Fruit fly (Drosophila melanogaster): ENCODE data around the gene yem.

Gene yem

dm6 chr3R:29122817-29123611 is at the start of gene yem, which contains the start of gene Ctl2 (continued):
- TF ChIP-seq hkb (optimal IDR thresholded peaks at IDR 0.05) (peak; percentile 88), hkb (GFP tag; IDR thresholded peaks at IDR 0.05) (no peak), CG34376 (GFP tag; optimal IDR thresholded peaks at IDR 0.05) (peak; percentile 49), CG9437 (GFP tag; optimal IDR thresholded peaks at IDR 0.05) (peak; percentile 65), Opbp (GFP tag; IDR thresholded peaks at IDR 0.05; ENCODE audit: partially characterized antibody) (peak; percentile 35; the same call in 2 of the 3 replicates), CG3995 (GFP tag; optimal IDR thresholded peaks at IDR 0.05) (peak; percentile 95), CG9876 (GFP tag; optimal IDR thresholded peaks at IDR 0.05) (peak; percentile 67), ci (GFP tag; IDR thresholded peaks at IDR 0.05) (peak; percentile 68), Lpt (GFP tag; optimal IDR thresholded peaks at IDR 0.05) (no peak), hth (optimal IDR thresholded peaks at IDR 0.05) (no peak), CG4820 (GFP tag; optimal IDR thresholded peaks at IDR 0.05) (peak; percentile 64), PHDP (tag; optimal IDR thresholded peaks at IDR 0.05) (peak; percentile 56), CG14965 (GFP tag; optimal IDR thresholded peaks at IDR 0.05; ENCODE audit: borderline replicate concordance) (peak; percentile 42), her (GFP tag; optimal IDR thresholded peaks at IDR 0.05) (peak; percentile 45), pfk (GFP tag; optimal IDR thresholded peaks at IDR 0.05) (peak; percentile 40), NC2α (GFP tag; optimal IDR thresholded peaks at IDR 0.05) (peak; percentile 53), CG31365 (tag; optimal IDR thresholded peaks at IDR 0.05) (peak; percentile 13), dimm (GFP tag; IDR thresholded peaks at IDR 0.05) (no peak), Neu2 (GFP tag; optimal IDR thresholded peaks at IDR 0.05; ENCODE audit: borderline replicate concordance) (peak; percentile 45), zf30C (GFP tag; optimal IDR thresholded peaks at IDR 0.05) (no peak), Nf-YC (tag; optimal IDR thresholded peaks at IDR 0.05) (peak; percentile 58), Lim3 (GFP tag; IDR thresholded peaks at IDR 0.05) (no peak), Fer2 (tag; optimal IDR thresholded peaks at IDR 0.05) (no peak), CG3163 (GFP tag; optimal IDR thresholded peaks at IDR 0.05) (peak; percentile 72), CG17612 (GFP tag; IDR thresholded peaks at IDR 0.05) (peak; percentile 32; the same call in 1 of the 2 replicates), Mrtf (GFP tag; IDR thresholded peaks at IDR 0.05) (peak; percentile 59), CG30403 (GFP tag; optimal IDR thresholded peaks at IDR 0.05) (peak; percentile 92), H15 (GFP tag; IDR thresholded peaks at IDR 0.05) (peak; percentile 56; the same call in 2 of the 3 replicates), Ptx1 (GFP tag; IDR thresholded peaks at IDR 0.05) (peak; percentile 73), Bteb2 (GFP tag; optimal IDR thresholded peaks at IDR 0.05) (peak; percentile 73), Myb (GFP tag; optimal IDR thresholded peaks at IDR 0.05) (peak; percentile 78), disco-r (GFP tag; optimal IDR thresholded peaks at IDR 0.05) (peak; percentile 56), D19B (GFP tag; optimal IDR thresholded peaks at IDR 0.05) (peak; percentile 50), CG8388 (GFP tag; optimal IDR thresholded peaks at IDR 0.05) (peak; percentile 41), Stat92E (GFP tag; optimal IDR thresholded peaks at IDR 0.05) (no peak), CG33557 (GFP tag; optimal IDR thresholded peaks at IDR 0.05) (no peak), otp (GFP tag; IDR thresholded peaks at IDR 0.05) (peak; percentile 42; the same call in 1 of the 3 replicates), zen2 (GFP tag; IDR thresholded peaks at IDR 0.05; ENCODE audit: partially characterized antibody) (no peak), ind (GFP tag; optimal IDR thresholded peaks at IDR 0.05) (peak; percentile 76), CG1647 (GFP tag; optimal IDR thresholded peaks at IDR 0.05) (peak; percentile 61), CG10366 (GFP tag; IDR thresholded peaks at IDR 0.05) (peak; percentile 48), nmo (GFP tag; optimal IDR thresholded peaks at IDR 0.05) (peak; percentile 83), CG32772 (GFP tag; IDR thresholded peaks at IDR 0.05) (0 out of 2 replicates have a peak, but pooled peaks have one; percentile 36), CG1792 (GFP tag; optimal IDR thresholded peaks at IDR 0.05) (peak; percentile 77), CG10267 (tag; optimal IDR thresholded peaks at IDR 0.05) (peak; percentile 95), Awh (GFP tag; IDR thresholded peaks at IDR 0.05) (0 out of 2 replicates have a peak, but pooled peaks have one; percentile 24), al (GFP tag; IDR thresholded peaks at IDR 0.05) (peak; percentile 48), CG2678 (tag; optimal IDR thresholded peaks at IDR 0.05) (peak; percentile 59), CG11247 (GFP tag; IDR thresholded peaks at IDR 0.05) (peak; percentile 50)

All from whole organism, embryonic.